Worm (Caenorhabditis elegans) whole organism, L2 larva: ENCODE measurements around the gene fbxa-26.
A peak's percentile ranks its signal among the peaks of the same experiment; 100 is the strongest.

ENCODE experiments used
- F13H6.1 ChIP-seq: sonication (generic microtip); optimal IDR thresholded peaks from 2 replicates; lab custom pipeline; 2016; ENCODE audit warnings: missing genetic modification characterization, missing compliant biosample characterization
- R02D3.7 ChIP-seq: fragments of 150-350 bp; optimal IDR thresholded peaks from 2 replicates; lab custom pipeline; 2014; ENCODE audit warnings: missing biosample characterization, missing genetic modification characterization
- Y55F3AM.14 ChIP-seq: fragments of 200-800 bp; sonication (Bioruptor generic); optimal IDR thresholded peaks from 2 replicates; lab custom pipeline; 2018; ENCODE audit warnings: mild to moderate bottlenecking, missing genetic modification characterization, missing compliant biosample characterization
- ZK546.5 ChIP-seq: sonication (generic microtip); optimal IDR thresholded peaks from 2 replicates; lab custom pipeline; 2017; ENCODE audit warnings: missing biosample characterization, missing genetic modification characterization
- aly-2 ChIP-seq: fragments of 150-350 bp; optimal IDR thresholded peaks from 2 replicates; lab custom pipeline; 2014; ENCODE audit warnings: missing biosample characterization, missing genetic modification characterization
- blmp-1 ChIP-seq: sonication (generic microtip); optimal IDR thresholded peaks from 2 replicates; lab custom pipeline; 2017; ENCODE audit warnings: missing genetic modification characterization, mild to moderate bottlenecking, missing compliant biosample characterization, antibody characterized with exemption, moderate library complexity; ENCODE audit not compliant: insufficient read depth
- ceh-16 ChIP-seq: fragments of 150-350 bp; optimal IDR thresholded peaks from 2 replicates; lab custom pipeline; 2014; ENCODE audit warnings: missing biosample characterization, missing genetic modification characterization
- crh-2 ChIP-seq: sonication (generic microtip); optimal IDR thresholded peaks from 2 replicates; lab custom pipeline; 2017; ENCODE audit warnings: missing biosample characterization, missing genetic modification characterization
- dmd-4 ChIP-seq: sonication (generic microtip); optimal IDR thresholded peaks from 2 replicates; lab custom pipeline; 2017; ENCODE audit warnings: missing biosample characterization, missing genetic modification characterization
- elt-1 ChIP-seq: fragments of 150-350 bp; optimal IDR thresholded peaks from 2 replicates; lab custom pipeline; 2014; ENCODE audit warnings: missing biosample characterization, missing genetic modification characterization
- elt-3 ChIP-seq: sonication (generic microtip); optimal IDR thresholded peaks from 2 replicates; lab custom pipeline; 2017; ENCODE audit warnings: missing biosample characterization, missing genetic modification characterization
- fos-1 ChIP-seq: fragments of 150-350 bp; optimal IDR thresholded peaks from 2 replicates; lab custom pipeline; 2014; ENCODE audit warnings: missing biosample characterization, missing genetic modification characterization
- lin-11 ChIP-seq: fragments of 150-350 bp; sonication (generic microtip); optimal IDR thresholded peaks from 2 replicates; lab custom pipeline; 2014; ENCODE audit warnings: missing biosample characterization, missing genetic modification characterization, inconsistent platforms, mixed read lengths
- lin-13 ChIP-seq: fragments of 150-350 bp; optimal IDR thresholded peaks from 2 replicates; lab custom pipeline; 2014; ENCODE audit warnings: missing biosample characterization, missing genetic modification reagents, missing genetic modification characterization
- lsy-2 ChIP-seq, 2 experiments: fragments of 150-350 bp in 1 of 2; sonication (generic microtip) in 1 of 2; optimal IDR thresholded peaks; 2 replicates each; lab custom pipeline; 2014 to 2017; ENCODE audit warnings: missing biosample characterization in 2 of 2, missing genetic modification characterization in 2 of 2
- mbf-1 ChIP-seq: sonication (generic microtip); optimal IDR thresholded peaks from 2 replicates; lab custom pipeline; 2017; ENCODE audit warnings: missing biosample characterization, missing genetic modification characterization
- mdl-1 ChIP-seq, 2 experiments: fragments of 150-350 bp in 1 of 2; sonication (generic microtip) in 1 of 2; optimal IDR thresholded peaks; 2 replicates each; lab custom pipeline; 2017; ENCODE audit warnings: missing biosample characterization in 2 of 2, missing genetic modification characterization in 2 of 2
- nhr-11 ChIP-seq: fragments of 150-350 bp; optimal IDR thresholded peaks from 2 replicates; lab custom pipeline; 2014; ENCODE audit warnings: missing biosample characterization, missing genetic modification characterization
- nhr-129 ChIP-seq: fragments of 150-350 bp; optimal IDR thresholded peaks from 2 replicates; lab custom pipeline; 2014; ENCODE audit warnings: missing biosample characterization, missing genetic modification characterization
- nhr-237 ChIP-seq: fragments of 150-350 bp; optimal IDR thresholded peaks from 2 replicates; lab custom pipeline; 2014; ENCODE audit warnings: missing biosample characterization, missing genetic modification characterization
- nhr-6 ChIP-seq: fragments of 150-350 bp; optimal IDR thresholded peaks from 2 replicates; lab custom pipeline; 2014; ENCODE audit warnings: missing biosample characterization, missing genetic modification characterization
- nhr-77 ChIP-seq: fragments of 150-350 bp; optimal IDR thresholded peaks from 2 replicates; lab custom pipeline; 2014; ENCODE audit warnings: missing biosample characterization, missing genetic modification characterization
- sem-4 ChIP-seq: fragments of 150-350 bp; optimal IDR thresholded peaks from 2 replicates; lab custom pipeline; 2014; ENCODE audit warnings: missing biosample characterization, missing genetic modification reagents, missing genetic modification characterization
- sma-3 ChIP-seq: sonication (generic microtip); optimal IDR thresholded peaks from 2 replicates; lab custom pipeline; 2016; ENCODE audit warnings: missing genetic modification reagents, missing genetic modification characterization, missing compliant biosample characterization
- sma-9 ChIP-seq, 2 experiments: fragments of 150-350 bp in 1 of 2; sonication (generic microtip) in 1 of 2; optimal IDR thresholded peaks; 2 replicates each; lab custom pipeline; 2014 to 2016; ENCODE audit warnings: missing genetic modification characterization in 2 of 2, mild to moderate bottlenecking in 1 of 2, missing biosample characterization in 1 of 2, missing compliant biosample characterization in 1 of 2, missing genetic modification reagents in 1 of 2, moderate library complexity in 1 of 2
- snpc-4 ChIP-seq: fragments of 150-350 bp; optimal IDR thresholded peaks from 2 replicates; lab custom pipeline; 2014; ENCODE audit warnings: missing biosample characterization, missing genetic modification characterization
- unc-55 ChIP-seq: fragments of 150-350 bp; sonication (generic microtip); optimal IDR thresholded peaks from 3 replicates; lab custom pipeline; 2014; ENCODE audit warnings: missing biosample characterization, missing genetic modification reagents, missing genetic modification characterization
- unc-62 ChIP-seq: fragments of 150-350 bp; optimal IDR thresholded peaks from 2 replicates; lab custom pipeline; 2014; ENCODE audit warnings: missing biosample characterization, missing genetic modification reagents, missing genetic modification characterization
- zag-1 ChIP-seq: fragments of 150-350 bp; optimal IDR thresholded peaks from 2 replicates; lab custom pipeline; 2014; ENCODE audit warnings: missing biosample characterization, missing genetic modification characterization
- ztf-1 ChIP-seq: fragments of 200-800 bp; sonication (Bioruptor generic); conservative IDR thresholded peaks from 2 replicates; pipeline ENCODE4 v1.3.6; 2022; ENCODE audit warnings: missing genetic modification characterization, missing compliant biosample characterization
- ztf-11 ChIP-seq: sonication (generic microtip); optimal IDR thresholded peaks from 2 replicates; lab custom pipeline; 2017; ENCODE audit warnings: missing biosample characterization, missing genetic modification characterization
- ztf-4 ChIP-seq: fragments of 150-350 bp; optimal IDR thresholded peaks from 2 replicates; lab custom pipeline; 2014; ENCODE audit warnings: missing biosample characterization, missing genetic modification characterization

The fbxa-26 gene

ce11 chrIII:1345694-1346093 is 3.4 kb upstream of the fbxa-26 start, which contains the start of gene Y82E9BL.6:
Gene Y82E9BL.6 (minus strand): TSS chrIII:1345794.
- TF ChIP-seq zag-1 (tag; lab: Kevin White, UChicago) (no peak), mdl-1 (tag; optimal IDR thresholded peaks at IDR 0.05; lab: Kevin White, UChicago) (no peak), sem-4 (no peak), unc-55 (GFP tag; lab: Kevin White, UChicago) (no peak), ztf-1 (no peak), nhr-129 (tag; lab: Kevin White, UChicago) (no peak), R02D3.7 (tag; lab: Kevin White, UChicago) (no peak), nhr-77 (tag; lab: Kevin White, UChicago) (no peak), unc-62 (GFP tag; lab: Kevin White, UChicago) (no peak), blmp-1 (no peak), F13H6.1 (no peak)

- TF ChIP-seq ztf-4 (tag; lab: Kevin White, UChicago): no peak
- TF ChIP-seq nhr-6 (tag; lab: Kevin White, UChicago): no peak
- TF ChIP-seq aly-2 (tag; lab: Kevin White, UChicago): no peak
- no peak for TF ChIP-seq mbf-1 (tag; lab: Kevin White, UChicago)
- TF ChIP-seq nhr-11 (tag; lab: Kevin White, UChicago): no peak
- no peak for TF ChIP-seq sma-9 (GFP tag; optimal IDR thresholded peaks at IDR 0.05; lab: Kevin White, UChicago)
- no peak for TF ChIP-seq sma-9 (tag; optimal IDR thresholded peaks at IDR 0.05; lab: Kevin White, UChicago)
- no peak for TF ChIP-seq nhr-129 (tag; lab: Kevin White, UChicago)
- TF ChIP-seq Y55F3AM.14 (GFP tag; lab: Kevin White, UChicago): no peak
- TF ChIP-seq elt-1 (tag; lab: Kevin White, UChicago): no peak
- no peak for TF ChIP-seq ceh-16
- no peak for TF ChIP-seq F13H6.1
- no peak for TF ChIP-seq zag-1 (tag; lab: Kevin White, UChicago)
- TF ChIP-seq blmp-1: no peak
- TF ChIP-seq lin-13: no peak
- TF ChIP-seq, all 48 proteins: peak for 0
Measured at ce11 chrIII:1342919-1343419, 647 bp upstream of the fbxa-26 start, which contains the start of gene fbxa-27. Gene fbxa-27 (plus strand): TSS chrIII:1342969.

ce11 chrIII:1340240-1340639 is 2.1 kb downstream of the fbxa-26 start, which contains the start of gene fbxa-5:
Gene fbxa-5 (minus strand): TSS chrIII:1340340.
- TF ChIP-seq dmd-4 (tag; lab: Kevin White, UChicago): no peak

ce11 chrIII:1331894-1332293 is 10.4 kb downstream of the fbxa-26 start, which contains the start of gene Y82E9BL.19:
Gene Y82E9BL.19 (plus strand): TSS chrIII:1332016.
- TF ChIP-seq mdl-1 (tag; optimal IDR thresholded peaks at IDR 0.05; lab: Kevin White, UChicago): no peak
- TF ChIP-seq fos-1: peak; percentile 60
- TF ChIP-seq sma-3 (GFP tag; lab: Kevin White, UChicago): no peak
- no peak for TF ChIP-seq lin-11
- no peak for TF ChIP-seq ZK546.5

- no peak for TF ChIP-seq ztf-11 (tag; lab: Kevin White, UChicago)
- no peak for TF ChIP-seq blmp-1
- TF ChIP-seq snpc-4 (tag; lab: Kevin White, UChicago): no peak
- no peak for TF ChIP-seq nhr-237 (tag; lab: Kevin White, UChicago)
- TF ChIP-seq elt-3: no peak
- no peak for TF ChIP-seq Y55F3AM.14 (GFP tag; lab: Kevin White, UChicago)
- TF ChIP-seq R02D3.7 (tag; lab: Kevin White, UChicago): no peak
- no peak for TF ChIP-seq aly-2 (tag; lab: Kevin White, UChicago)
Measured at ce11 chrIII:1326490-1326889, 15.8 kb downstream of the fbxa-26 start, which contains the start of gene Y82E9BL.18. Gene Y82E9BL.18 (plus strand): TSS chrIII:1326790.

- TF ChIP-seq aly-2 (tag; lab: Kevin White, UChicago) (no peak), crh-2 (tag; lab: Kevin White, UChicago) (no peak), zag-1 (tag; lab: Kevin White, UChicago) (no peak), ztf-4 (tag; lab: Kevin White, UChicago) (no peak), lsy-2 (tag; optimal IDR thresholded peaks at IDR 0.05; lab: Kevin White, UChicago) (no peak), unc-62 (GFP tag; lab: Kevin White, UChicago) (no peak), nhr-129 (tag; lab: Kevin White, UChicago) (no peak), Y55F3AM.14 (GFP tag; lab: Kevin White, UChicago) (no peak), mdl-1 (tag; optimal IDR thresholded peaks at IDR 0.05; lab: Kevin White, UChicago) (no peak)
- TF ChIP-seq, all 48 proteins: peak for 0
Measured at ce11 chrIII:1324513-1324912, 17.8 kb downstream of the fbxa-26 start, which contains the start of gene fbxa-14. Gene fbxa-14 (minus strand): TSS chrIII:1324613.
